Worm (Caenorhabditis elegans) whole organism, L1 larva: ENCODE measurements around the gene grl-6.

Source experiments
- ama-1 ChIP-seq: fragments of 150-350 bp; optimal IDR thresholded peaks from 2 replicates; lab custom pipeline; 2014
- ceh-8 ChIP-seq: fragments of 200-800 bp; sonication (Bioruptor generic); optimal IDR thresholded peaks from 2 replicates; lab custom pipeline; 2018; ENCODE audit warnings: mild to moderate bottlenecking, missing genetic modification characterization, moderate library complexity, missing compliant biosample characterization
- ceh-82 ChIP-seq, 3 experiments: fragments of 150-350 bp in 1 of 3; sonication (generic microtip) in 2 of 3; optimal IDR thresholded peaks; 2 replicates each; lab custom pipeline; 2014 to 2017; ENCODE audit warnings: missing biosample characterization in 3 of 3, missing genetic modification characterization in 3 of 3
- fos-1 ChIP-seq: fragments of 150-350 bp; optimal IDR thresholded peaks from 2 replicates; lab custom pipeline; 2014; ENCODE audit warnings: missing biosample characterization, missing genetic modification characterization
- nhr-11 ChIP-seq: fragments of 150-350 bp; optimal IDR thresholded peaks from 2 replicates; lab custom pipeline; 2014; ENCODE audit warnings: missing biosample characterization, missing genetic modification characterization
- nhr-28 ChIP-seq: fragments of 150-350 bp; optimal IDR thresholded peaks from 2 replicates; lab custom pipeline; 2014; ENCODE audit warnings: missing biosample characterization, missing genetic modification characterization
- pqm-1 ChIP-seq: sonication (generic microtip); optimal IDR thresholded peaks from 3 replicates; lab custom pipeline; 2017; ENCODE audit warnings: missing biosample characterization, missing genetic modification characterization
- sox-4 ChIP-seq: sonication (generic microtip); optimal IDR thresholded peaks from 2 replicates; lab custom pipeline; 2016; ENCODE audit warnings: missing genetic modification characterization, missing compliant biosample characterization
- sptf-1 ChIP-seq: fragments of 150-350 bp; optimal IDR thresholded peaks from 2 replicates; lab custom pipeline; 2014; ENCODE audit warnings: missing biosample characterization, missing genetic modification characterization

ce11 chrX:6448866-6449400 is 1.8 kb downstream of the grl-6 start, which contains the start of gene fah-1:
- TF ChIP-seq sptf-1 (tag; lab: Kevin White, UChicago), result no peak
- no peak for TF ChIP-seq ceh-82 (tag; optimal IDR thresholded peaks at IDR 0.05; lab: Kevin White, UChicago)
- no peak for TF ChIP-seq nhr-28
- TF ChIP-seq pqm-1 (tag; lab: Kevin White, UChicago), result no peak
- no peak for TF ChIP-seq ama-1
- no peak for TF ChIP-seq fos-1 (tag; lab: Kevin White, UChicago)
- TF ChIP-seq ceh-8 (GFP tag; lab: Kevin White, UChicago), result no peak
- no peak for TF ChIP-seq nhr-11 (tag; lab: Kevin White, UChicago)
- no peak for TF ChIP-seq sox-4 (tag; lab: Kevin White, UChicago)
